Fruit fly (Drosophila melanogaster) whole organism, prepupa: ENCODE measurements around the gene Tsp97E.

Source experiments
- CG6792 ChIP-seq: fragments of 200-800 bp; sonication (Bioruptor generic); optimal IDR thresholded peaks from 3 replicates; lab custom pipeline; 2016; ENCODE audit warnings: missing biosample characterization, missing genetic modification characterization
- esn ChIP-seq: fragments of 200-800 bp; sonication (Bioruptor generic); optimal IDR thresholded peaks from 2 replicates; lab custom pipeline; 2016; ENCODE audit warnings: missing biosample characterization, mild to moderate bottlenecking, missing genetic modification characterization, moderate library complexity

DNA sequence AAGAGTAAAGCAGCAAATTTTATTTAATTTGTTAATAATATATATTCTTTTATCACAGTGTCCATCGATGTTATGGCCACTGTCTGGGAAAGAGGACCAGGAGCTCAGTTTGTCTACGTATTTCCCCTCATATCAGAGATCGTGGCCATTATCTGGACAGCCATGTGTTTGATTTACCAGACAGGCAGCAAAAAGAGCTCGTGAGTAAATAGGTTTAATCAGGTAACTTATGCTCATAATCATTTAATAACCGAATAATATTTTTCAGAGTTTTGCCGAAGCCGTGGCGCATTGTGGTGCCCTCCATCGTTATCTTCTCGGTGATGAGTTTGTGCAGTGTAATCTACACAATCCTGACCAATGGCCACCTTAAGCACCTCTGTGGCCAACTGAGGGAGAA, 19.8 kb upstream of the Tsp97E start:
- no peak for TF ChIP-seq esn (GFP tag; lab: Kevin White, UChicago)
- TF ChIP-seq CG6792 (GFP tag; lab: Kevin White, UChicago): no peak
